Worm (Caenorhabditis elegans) whole organism, L1 larva: ENCODE results near the gene F32D1.7.

Source experiments
- ama-1 ChIP-seq: fragments of 150-350 bp; optimal IDR thresholded peaks from 2 replicates; lab custom pipeline; 2014
- egl-27 ChIP-seq, 2 experiments: fragments of 150-350 bp in 1 of 2; sonication (generic microtip); optimal IDR thresholded peaks; 3 replicates each; lab custom pipeline; 2017 to 2018; ENCODE audit warnings: missing biosample characterization in 2 of 2, missing genetic modification characterization in 2 of 2, missing genetic modification reagents in 2 of 2
- fkh-10 ChIP-seq: sonication (generic microtip); optimal IDR thresholded peaks from 2 replicates; lab custom pipeline; 2017; ENCODE audit warnings: missing biosample characterization, missing genetic modification reagents, missing genetic modification characterization
- sox-4 ChIP-seq: sonication (generic microtip); optimal IDR thresholded peaks from 2 replicates; lab custom pipeline; 2016; ENCODE audit warnings: missing genetic modification characterization, missing compliant biosample characterization

- TF ChIP-seq ama-1 (no peak), fkh-10 (no peak), sox-4 (no peak), egl-27 (tag; optimal IDR thresholded peaks at IDR 0.05; lab: Kevin White, UChicago) (no peak)
These were observed 22.9 kb upstream of the F32D1.7 start for ce11 chrV:4398884-4399283.
